Worm (Caenorhabditis elegans) whole organism, early embryonic: ENCODE data around the gene C05E11.2.

Experiments used
- B0310.2 ChIP-seq: sonication (generic microtip); optimal IDR thresholded peaks from 2 replicates; lab custom pipeline; 2016; ENCODE audit warnings: mild to moderate bottlenecking, missing genetic modification characterization, missing compliant biosample characterization
- F13C5.2 ChIP-seq: sonication (generic microtip); optimal IDR thresholded peaks from 2 replicates; lab custom pipeline; 2017; ENCODE audit warnings: mild to moderate bottlenecking, missing genetic modification characterization, inconsistent platforms, missing compliant biosample characterization
- aly-1 ChIP-seq: sonication (generic microtip); optimal IDR thresholded peaks from 2 replicates; lab custom pipeline; 2016; ENCODE audit warnings: missing genetic modification characterization, missing compliant biosample characterization
- ama-1 ChIP-seq: fragments of 150-350 bp; optimal IDR thresholded peaks from 2 replicates; lab custom pipeline; 2014
- ceh-13 ChIP-seq: fragments of 200-800 bp; sonication (Bioruptor generic); optimal IDR thresholded peaks from 2 replicates; lab custom pipeline; 2018; ENCODE audit warnings: mild to moderate bottlenecking, missing genetic modification characterization, missing compliant biosample characterization
- ceh-36 ChIP-seq: sonication (generic microtip); optimal IDR thresholded peaks from 2 replicates; lab custom pipeline; 2016; ENCODE audit warnings: missing genetic modification characterization, inconsistent platforms, missing compliant biosample characterization
- ets-7 ChIP-seq: sonication (generic microtip); optimal IDR thresholded peaks from 2 replicates; lab custom pipeline; 2016; ENCODE audit warnings: missing genotype, missing genetic modification characterization, missing compliant biosample characterization
- flt-1 ChIP-seq: fragments of 200-800 bp; sonication (Bioruptor generic); IDR thresholded peaks from 2 replicates; pipeline ENCODE4 v1.3.6; 2022; ENCODE audit warnings: missing genetic modification characterization, missing compliant biosample characterization
- hmbx-1 ChIP-seq: sonication (generic microtip); optimal IDR thresholded peaks from 2 replicates; lab custom pipeline; 2016; ENCODE audit warnings: mild to moderate bottlenecking, missing genetic modification characterization, missing compliant biosample characterization
- hmg-4 ChIP-seq: fragments of 200-800 bp; sonication (Bioruptor generic); optimal IDR thresholded peaks from 2 replicates; lab custom pipeline; 2018; ENCODE audit warnings: mild to moderate bottlenecking, missing genetic modification characterization, missing compliant biosample characterization
- hnd-1 ChIP-seq: sonication (generic microtip); optimal IDR thresholded peaks from 2 replicates; lab custom pipeline; 2016; ENCODE audit warnings: missing genetic modification characterization, missing compliant biosample characterization
- pes-1 ChIP-seq: fragments of 200-800 bp; sonication (Bioruptor generic); IDR thresholded peaks from 2 replicates; pipeline ENCODE4 v1.3.6; 2022; ENCODE audit warnings: missing genetic modification reagents, missing genetic modification characterization, missing compliant biosample characterization
- scrt-1 ChIP-seq: fragments of 200-800 bp; sonication (Bioruptor generic); IDR thresholded peaks from 2 replicates; pipeline ENCODE4 v1.3.6; 2022; ENCODE audit warnings: missing genetic modification characterization, missing compliant biosample characterization
- sea-1 ChIP-seq: fragments of 200-800 bp; sonication (Bioruptor generic); conservative IDR thresholded peaks from 2 replicates; pipeline ENCODE4 v1.3.6; 2022; ENCODE audit warnings: missing genetic modification characterization, missing compliant biosample characterization
- tbx-11 ChIP-seq: fragments of 200-800 bp; sonication (Bioruptor generic); IDR thresholded peaks from 2 replicates; pipeline ENCODE4 v1.3.6; 2022; ENCODE audit warnings: missing genetic modification characterization, missing compliant biosample characterization
- tbx-37 ChIP-seq: fragments of 200-800 bp; sonication (Bioruptor generic); conservative IDR thresholded peaks from 2 replicates; pipeline ENCODE4 v1.3.6; 2022; ENCODE audit warnings: missing genetic modification reagents, missing genetic modification characterization, missing compliant biosample characterization
- tra-4 ChIP-seq: sonication (generic microtip); optimal IDR thresholded peaks from 2 replicates; lab custom pipeline; 2017; ENCODE audit warnings: missing genetic modification characterization, missing compliant biosample characterization

The C05E11.2 gene

ce11 chrX:4554385-4554784 is 32.3 kb upstream of the C05E11.2 start, which contains the start of gene ham-2:
TSS of gene ham-2 (plus strand) at chrX:4554685.
- TF ChIP-seq ceh-36 (tag; lab: Kevin White, UChicago), result no peak
- no peak for TF ChIP-seq F13C5.2 (tag; lab: Kevin White, UChicago)
- TF ChIP-seq ets-7 (tag; lab: Kevin White, UChicago), result no peak
- no peak for TF ChIP-seq hmg-4 (GFP tag; lab: Kevin White, UChicago)
- no peak for TF ChIP-seq tbx-11 (GFP tag; lab: Robert Waterston, UW)
- TF ChIP-seq ama-1 (lab: Kevin White, UChicago), result no peak

ce11 chrX:4556028-4556427 is 30.7 kb upstream of the C05E11.2 start:
- TF ChIP-seq tbx-37 (GFP tag; lab: Robert Waterston, UW) (no peak), pes-1 (GFP tag; lab: Robert Waterston, UW) (no peak), ama-1 (lab: Kevin White, UChicago) (no peak), scrt-1 (GFP tag; lab: Robert Waterston, UW) (no peak), hmg-4 (GFP tag; lab: Kevin White, UChicago) (no peak)

- TF ChIP-seq tra-4 (no peak), ets-7 (tag; lab: Kevin White, UChicago) (no peak), tbx-11 (GFP tag; lab: Robert Waterston, UW) (no peak), sea-1 (no peak), F13C5.2 (tag; lab: Kevin White, UChicago) (no peak), scrt-1 (GFP tag; lab: Robert Waterston, UW) (no peak), hmbx-1 (tag; lab: Kevin White, UChicago) (no peak)
Measured at ce11 chrX:4561863-4562262, 24.9 kb upstream of the C05E11.2 start, which contains the start of gene C05E11.6. TSS of gene C05E11.6 (plus strand) at chrX:4562163.

- TF ChIP-seq hmg-4 (GFP tag; lab: Kevin White, UChicago) (no peak), hnd-1 (tag; lab: Kevin White, UChicago) (no peak), ceh-36 (tag; lab: Kevin White, UChicago) (no peak), pes-1 (GFP tag; lab: Robert Waterston, UW) (no peak), sea-1 (no peak), tbx-11 (GFP tag; lab: Robert Waterston, UW) (no peak), tbx-37 (GFP tag; lab: Robert Waterston, UW) (no peak), aly-1 (tag; lab: Kevin White, UChicago) (no peak), scrt-1 (GFP tag; lab: Robert Waterston, UW) (no peak), F13C5.2 (tag; lab: Kevin White, UChicago) (no peak), ets-7 (tag; lab: Kevin White, UChicago) (no peak), ama-1 (lab: Kevin White, UChicago) (no peak), hmbx-1 (tag; lab: Kevin White, UChicago) (no peak), B0310.2 (tag; lab: Kevin White, UChicago) (no peak), ceh-13 (GFP tag; lab: Kevin White, UChicago) (no peak), tra-4 (no peak), flt-1 (GFP tag; lab: Robert Waterston, UW) (no peak)
Measured at ce11 chrX:4562288-4562687, 24.4 kb upstream of the C05E11.2 start.

- TF ChIP-seq ceh-36 (tag; lab: Kevin White, UChicago) (no peak), hnd-1 (tag; lab: Kevin White, UChicago) (no peak), ama-1 (lab: Kevin White, UChicago) (no peak), sea-1 (no peak), tbx-37 (GFP tag; lab: Robert Waterston, UW) (no peak), tra-4 (no peak), tbx-11 (GFP tag; lab: Robert Waterston, UW) (no peak), hmbx-1 (tag; lab: Kevin White, UChicago) (no peak), aly-1 (tag; lab: Kevin White, UChicago) (no peak), B0310.2 (tag; lab: Kevin White, UChicago) (no peak), hmg-4 (GFP tag; lab: Kevin White, UChicago) (no peak), pes-1 (GFP tag; lab: Robert Waterston, UW) (no peak), ets-7 (tag; lab: Kevin White, UChicago) (no peak), flt-1 (GFP tag; lab: Robert Waterston, UW) (no peak), F13C5.2 (tag; lab: Kevin White, UChicago) (no peak), scrt-1 (GFP tag; lab: Robert Waterston, UW) (no peak), ceh-13 (GFP tag; lab: Kevin White, UChicago) (no peak)
Measured at ce11 chrX:4564717-4565316, 21.9 kb upstream of the C05E11.2 start, which contains the start of gene amt-4. TSS of gene amt-4 (plus strand) at chrX:4565302.

- TF ChIP-seq tbx-37 (GFP tag; lab: Robert Waterston, UW), result no peak
- TF ChIP-seq F13C5.2 (tag; lab: Kevin White, UChicago), result no peak
- no peak for TF ChIP-seq tbx-11 (GFP tag; lab: Robert Waterston, UW)
- TF ChIP-seq hmg-4 (GFP tag; lab: Kevin White, UChicago), result no peak
- TF ChIP-seq B0310.2 (tag; lab: Kevin White, UChicago), result no peak
- TF ChIP-seq aly-1 (tag; lab: Kevin White, UChicago), result no peak
- no peak for TF ChIP-seq sea-1
- TF ChIP-seq pes-1 (GFP tag; lab: Robert Waterston, UW), result no peak
- no peak for TF ChIP-seq ama-1 (lab: Kevin White, UChicago)
- no peak for TF ChIP-seq flt-1 (GFP tag; lab: Robert Waterston, UW)
- no peak for TF ChIP-seq scrt-1 (GFP tag; lab: Robert Waterston, UW)
- no peak for TF ChIP-seq ceh-13 (GFP tag; lab: Kevin White, UChicago)
- no peak for TF ChIP-seq ets-7 (tag; lab: Kevin White, UChicago)
- no peak for TF ChIP-seq hmbx-1 (tag; lab: Kevin White, UChicago)
- TF ChIP-seq hnd-1 (tag; lab: Kevin White, UChicago), result no peak
- TF ChIP-seq ceh-36 (tag; lab: Kevin White, UChicago), result no peak
- TF ChIP-seq tra-4, result no peak
Measured at ce11 chrX:4567110-4567509, 19.6 kb upstream of the C05E11.2 start.

ce11 chrX:4569276-4569675 is 17.4 kb upstream of the C05E11.2 start:
- TF ChIP-seq F13C5.2 (tag; lab: Kevin White, UChicago) (no peak), hmg-4 (GFP tag; lab: Kevin White, UChicago) (no peak), aly-1 (tag; lab: Kevin White, UChicago) (no peak), B0310.2 (tag; lab: Kevin White, UChicago) (no peak), ets-7 (tag; lab: Kevin White, UChicago) (no peak), sea-1 (no peak), pes-1 (GFP tag; lab: Robert Waterston, UW) (no peak), flt-1 (GFP tag; lab: Robert Waterston, UW) (no peak), ceh-13 (GFP tag; lab: Kevin White, UChicago) (no peak), hnd-1 (tag; lab: Kevin White, UChicago) (no peak), ceh-36 (tag; lab: Kevin White, UChicago) (no peak), hmbx-1 (tag; lab: Kevin White, UChicago) (no peak), scrt-1 (GFP tag; lab: Robert Waterston, UW) (no peak), tbx-11 (GFP tag; lab: Robert Waterston, UW) (no peak), tra-4 (no peak), ama-1 (lab: Kevin White, UChicago) (no peak)
